Fruit fly (Drosophila melanogaster) whole organism: ENCODE results near the gene CG14657.

Experiments
- CG8478 ChIP-seq: fragments of >200 bp; optimal IDR thresholded peaks from 2 replicates; lab custom pipeline; 2018; ENCODE audit warnings: inconsistent platforms
- Dll ChIP-seq: fragments of >200 bp; optimal IDR thresholded peaks from 2 replicates; lab custom pipeline; 2017
- EcR ChIP-seq, 2 experiments: fragments of >200 bp; optimal IDR thresholded peaks; 2 replicates each; lab custom pipeline; 2017; ENCODE audit warnings: missing biosample characterization in 2 of 2, missing genetic modification characterization in 2 of 2, missing genetic modification reagents in 2 of 2
- pan ChIP-seq: fragments of >200 bp; optimal IDR thresholded peaks from 2 replicates; lab custom pipeline; 2017
- psq ChIP-seq: fragments of >200 bp; optimal IDR thresholded peaks from 2 replicates; lab custom pipeline; 2017
- usp ChIP-seq: fragments of >200 bp; optimal IDR thresholded peaks from 2 replicates; lab custom pipeline; 2017; ENCODE audit warnings: missing biosample characterization, missing genetic modification characterization, mixed read lengths

- TF ChIP-seq CG8478 (no peak), EcR (GFP tag; optimal IDR thresholded peaks at IDR 0.05; lab: Kevin White, UChicago) (no peak), psq (lab: Kevin White, UChicago) (no peak), usp (GFP tag; lab: Kevin White, UChicago) (no peak), Dll (no peak), pan (lab: Kevin White, UChicago) (no peak)
Measured at dm6 chr3R:4855711-4856110, 34.5 kb upstream of the CG14657 start.
